Worm (Caenorhabditis elegans) whole organism, L3 larva: ENCODE data around the gene Y41G9A.6.

Experiments
- ZK546.5 ChIP-seq: sonication (generic microtip); optimal IDR thresholded peaks from 2 replicates; lab custom pipeline; 2017; ENCODE audit warnings: missing biosample characterization, missing genetic modification characterization
- ceh-28 ChIP-seq: fragments of 150-350 bp; optimal IDR thresholded peaks from 2 replicates; lab custom pipeline; 2014; ENCODE audit warnings: missing biosample characterization, missing genetic modification reagents, missing genetic modification characterization
- elt-2 ChIP-seq: sonication (generic microtip); optimal IDR thresholded peaks from 2 replicates; lab custom pipeline; 2016; ENCODE audit warnings: missing genetic modification reagents, mild to moderate bottlenecking, missing genetic modification characterization, missing compliant biosample characterization
- elt-3 ChIP-seq, 3 experiments: fragments of 150-350 bp in 1 of 3; sonication (generic microtip) in 2 of 3; optimal IDR thresholded peaks; 2 replicates in 2 of 3; 4 replicates in 1 of 3; lab custom pipeline; 2014 to 2017; ENCODE audit warnings: missing biosample characterization in 3 of 3, missing genetic modification characterization in 3 of 3
- fos-1 ChIP-seq: fragments of 150-350 bp; optimal IDR thresholded peaks from 2 replicates; lab custom pipeline; 2014; ENCODE audit warnings: missing biosample characterization, missing genetic modification characterization
- nhr-237 ChIP-seq: fragments of 150-350 bp; optimal IDR thresholded peaks from 2 replicates; lab custom pipeline; 2014; ENCODE audit warnings: missing biosample characterization, missing genetic modification characterization
- nhr-25 ChIP-seq: sonication (generic microtip); optimal IDR thresholded peaks from 2 replicates; lab custom pipeline; 2017; ENCODE audit warnings: missing biosample characterization, missing genetic modification characterization
- nhr-76 ChIP-seq: fragments of 150-350 bp; sonication (generic microtip); optimal IDR thresholded peaks from 5 replicates; lab custom pipeline; 2014; ENCODE audit warnings: missing biosample characterization, missing genetic modification characterization
- pha-4 ChIP-seq: fragments of 150-350 bp; optimal IDR thresholded peaks from 2 replicates; lab custom pipeline; 2014; ENCODE audit warnings: missing biosample characterization, missing genetic modification reagents, missing genetic modification characterization
- snpc-4 ChIP-seq: fragments of 150-350 bp; optimal IDR thresholded peaks from 2 replicates; lab custom pipeline; 2014; ENCODE audit warnings: missing biosample characterization, missing genetic modification characterization
- tbx-2 ChIP-seq: sonication (generic microtip); optimal IDR thresholded peaks from 2 replicates; lab custom pipeline; 2016; ENCODE audit warnings: mild to moderate bottlenecking, missing genetic modification characterization, missing compliant biosample characterization
- unc-39 ChIP-seq: sonication (generic microtip); optimal IDR thresholded peaks from 4 replicates; lab custom pipeline; 2017; ENCODE audit warnings: missing biosample characterization, missing genetic modification characterization
- unc-62 ChIP-seq: fragments of 150-350 bp; sonication (generic microtip); optimal IDR thresholded peaks from 4 replicates; lab custom pipeline; 2014; ENCODE audit warnings: missing biosample characterization, missing genetic modification reagents, missing genetic modification characterization
- ztf-11 ChIP-seq: fragments of 150-350 bp; optimal IDR thresholded peaks from 2 replicates; lab custom pipeline; 2014; ENCODE audit warnings: missing biosample characterization, missing genetic modification characterization

- TF ChIP-seq pha-4 (no peak), nhr-237 (tag; lab: Kevin White, UChicago) (no peak), fos-1 (no peak), ceh-28 (peak; percentile 84), nhr-76 (tag; lab: Kevin White, UChicago) (no peak), elt-2 (tag; lab: Kevin White, UChicago) (no peak), snpc-4 (tag; lab: Kevin White, UChicago) (no peak), nhr-25 (no peak), unc-62 (GFP tag; lab: Kevin White, UChicago) (no peak), elt-3 (tag; optimal IDR thresholded peaks at IDR 0.05; lab: Kevin White, UChicago) (no peak), ZK546.5 (tag; lab: Kevin White, UChicago) (no peak), tbx-2 (tag; lab: Kevin White, UChicago) (no peak), ztf-11 (no peak), unc-39 (tag; lab: Kevin White, UChicago) (no peak)
These were observed 7.3 kb downstream of the Y41G9A.6 start for ce11 chrX:2996318-2996717.
